Worm (Caenorhabditis elegans) whole organism, young adult: ENCODE measurements around the gene sma-10.
A peak's percentile ranks its signal among the peaks of the same experiment; 100 is the strongest.

Source experiments
- B0336.3 ChIP-seq: fragments of 200-800 bp; sonication (Bioruptor generic); IDR thresholded peaks from 2 replicates; pipeline ENCODE4 v1.3.6; 2022; ENCODE audit warnings: missing genetic modification characterization, missing compliant biosample characterization
- F10E7.11 ChIP-seq: sonication (generic microtip); optimal IDR thresholded peaks from 2 replicates; lab custom pipeline; 2017; ENCODE audit warnings: mild to moderate bottlenecking, missing genetic modification characterization, moderate library complexity, missing compliant biosample characterization
- F37B4.10 ChIP-seq: fragments of 200-800 bp; sonication (Bioruptor generic); IDR thresholded peaks from 2 replicates; pipeline ENCODE4 v1.3.6; 2022; ENCODE audit warnings: missing genetic modification characterization, missing compliant biosample characterization
- F39B2.1 ChIP-seq: fragments of 200-800 bp; sonication (Bioruptor generic); IDR thresholded peaks from 2 replicates; pipeline ENCODE4 v1.3.6; 2022; ENCODE audit warnings: missing genetic modification reagents, missing genetic modification characterization, missing compliant biosample characterization
- F49E8.2 ChIP-seq: sonication (generic microtip); optimal IDR thresholded peaks from 3 replicates; lab custom pipeline; 2017; ENCODE audit warnings: missing genetic modification characterization, mild to moderate bottlenecking, missing compliant biosample characterization, antibody characterized with exemption, moderate library complexity; ENCODE audit not compliant: insufficient read depth
- F57A8.1 ChIP-seq: fragments of 200-800 bp; sonication (Bioruptor generic); optimal IDR thresholded peaks from 2 replicates; lab custom pipeline; 2018; ENCODE audit warnings: mild to moderate bottlenecking, missing genetic modification characterization, moderate library complexity, missing compliant biosample characterization
- Y53G8AR.9 ChIP-seq: fragments of 200-800 bp; sonication (Bioruptor generic); conservative IDR thresholded peaks from 2 replicates; pipeline ENCODE4 v1.3.6; 2022; ENCODE audit warnings: missing genetic modification reagents, missing genetic modification characterization, missing compliant biosample characterization
- Y56A3A.18 ChIP-seq: fragments of 200-800 bp; sonication (Bioruptor generic); IDR thresholded peaks from 2 replicates; pipeline ENCODE4 v1.3.6; 2022; ENCODE audit warnings: missing genetic modification reagents, missing genetic modification characterization, missing compliant biosample characterization
- akir-1 ChIP-seq: fragments of 200-800 bp; sonication (Bioruptor generic); optimal IDR thresholded peaks from 2 replicates; lab custom pipeline; 2018; ENCODE audit warnings: mild to moderate bottlenecking, missing genetic modification characterization, moderate library complexity, missing compliant biosample characterization
- aptf-3 ChIP-seq: fragments of 200-800 bp; sonication (Bioruptor generic); IDR thresholded peaks from 2 replicates; pipeline ENCODE4 v1.3.6; 2022; ENCODE audit warnings: missing genetic modification characterization, missing compliant biosample characterization
- attf-5 ChIP-seq: fragments of 200-800 bp; sonication (Bioruptor generic); optimal IDR thresholded peaks from 2 replicates; lab custom pipeline; 2018; ENCODE audit warnings: mild to moderate bottlenecking, missing genetic modification characterization, missing compliant biosample characterization
- cebp-1 ChIP-seq, 2 experiments: fragments of 200-800 bp in 1 of 2; sonication (Bioruptor generic) in 1 of 2; sonication (generic microtip) in 1 of 2; IDR thresholded peaks in 1 of 2; optimal IDR thresholded peaks in 1 of 2; 2 replicates each; pipeline versions ENCODE4 v1.3.6 to Lab custom; 2017 to 2022; ENCODE audit warnings: missing compliant biosample characterization in 2 of 2, missing genetic modification characterization in 2 of 2, mild to moderate bottlenecking in 1 of 2, missing genetic modification reagents in 1 of 2, moderate library complexity in 1 of 2
- cebp-2 ChIP-seq: fragments of 200-800 bp; sonication (Bioruptor generic); IDR thresholded peaks from 2 replicates; pipeline ENCODE4 v1.3.6; 2022; ENCODE audit warnings: missing genetic modification characterization, missing compliant biosample characterization
- ceh-40 ChIP-seq: fragments of 200-800 bp; sonication (Bioruptor generic); IDR thresholded peaks from 2 replicates; pipeline ENCODE4 v1.3.6; 2022; ENCODE audit warnings: missing genetic modification characterization, missing compliant biosample characterization
- chd-7 ChIP-seq: sonication (generic microtip); optimal IDR thresholded peaks from 2 replicates; lab custom pipeline; 2016; ENCODE audit warnings: mild to moderate bottlenecking, missing genetic modification characterization, moderate library complexity, missing compliant biosample characterization
- ekl-4 ChIP-seq: fragments of 200-800 bp; sonication (Bioruptor generic); IDR thresholded peaks from 2 replicates; pipeline ENCODE4 v1.3.6; 2022; ENCODE audit warnings: missing genetic modification reagents, missing genetic modification characterization, missing compliant biosample characterization
- hlh-26 ChIP-seq: fragments of 200-800 bp; sonication (Bioruptor generic); conservative IDR thresholded peaks from 2 replicates; pipeline ENCODE4 v1.3.6; 2022; ENCODE audit warnings: missing genetic modification reagents, missing genetic modification characterization, missing compliant biosample characterization
- let-526 ChIP-seq: fragments of 200-800 bp; sonication (Bioruptor generic); IDR thresholded peaks from 2 replicates; pipeline ENCODE4 v1.3.6; 2022; ENCODE audit warnings: missing genetic modification reagents, missing genetic modification characterization, missing compliant biosample characterization
- let-607 ChIP-seq, 2 experiments: fragments of 200-800 bp in 1 of 2; sonication (Bioruptor generic) in 1 of 2; sonication (generic microtip) in 1 of 2; optimal IDR thresholded peaks; 2 replicates each; lab custom pipeline; 2016 to 2018; ENCODE audit warnings: mild to moderate bottlenecking in 2 of 2, missing compliant biosample characterization in 2 of 2, missing genetic modification characterization in 2 of 2, moderate library complexity in 2 of 2, missing genotype in 1 of 2
- lin-26 ChIP-seq: fragments of 200-800 bp; sonication (Bioruptor generic); IDR thresholded peaks from 2 replicates; pipeline ENCODE4 v1.3.6; 2022; ENCODE audit warnings: missing genetic modification reagents, missing genetic modification characterization, missing compliant biosample characterization
- lin-35 ChIP-seq, 3 experiments: fragments of 150-350 bp in 2 of 3; sonication (generic microtip) in 1 of 3; optimal IDR thresholded peaks; 2 replicates each; lab custom pipeline; 2014 to 2018; ENCODE audit warnings: missing biosample characterization in 3 of 3, missing genetic modification characterization in 3 of 3, missing genetic modification reagents in 3 of 3
- madf-3 ChIP-seq: fragments of 200-800 bp; sonication (Bioruptor generic); IDR thresholded peaks from 2 replicates; pipeline ENCODE4 v1.3.6; 2022; ENCODE audit warnings: missing genetic modification reagents, missing genetic modification characterization, missing compliant biosample characterization
- madf-8 ChIP-seq: fragments of 200-800 bp; sonication (Bioruptor generic); conservative IDR thresholded peaks from 2 replicates; pipeline ENCODE4 v1.3.6; 2022; ENCODE audit warnings: missing genetic modification reagents, missing genetic modification characterization, missing compliant biosample characterization
- mel-28 ChIP-seq: sonication (generic microtip); optimal IDR thresholded peaks from 2 replicates; lab custom pipeline; 2016; ENCODE audit warnings: borderline replicate concordance, mild to moderate bottlenecking, missing genetic modification characterization, missing compliant biosample characterization
- nfya-2 ChIP-seq: fragments of 200-800 bp; sonication (Bioruptor generic); IDR thresholded peaks from 2 replicates; pipeline ENCODE4 v1.3.6; 2022; ENCODE audit warnings: missing genetic modification reagents, missing genetic modification characterization, missing compliant biosample characterization
- nfyb-1 ChIP-seq: fragments of 200-800 bp; sonication (Bioruptor generic); IDR thresholded peaks from 2 replicates; pipeline ENCODE4 v1.3.6; 2022; ENCODE audit warnings: missing genetic modification reagents, missing genetic modification characterization, missing compliant biosample characterization
- nhr-120 ChIP-seq: fragments of 200-800 bp; sonication (Bioruptor generic); IDR thresholded peaks from 2 replicates; pipeline ENCODE4 v1.3.6; 2022; ENCODE audit warnings: missing genetic modification characterization, missing compliant biosample characterization
- pbrm-1 ChIP-seq: fragments of 200-800 bp; sonication (Bioruptor generic); IDR thresholded peaks from 2 replicates; pipeline ENCODE4 v1.3.6; 2022; ENCODE audit warnings: missing genetic modification reagents, missing genetic modification characterization, missing compliant biosample characterization
- pha-4 ChIP-seq: fragments of 150-350 bp; sonication (generic microtip); optimal IDR thresholded peaks from 2 replicates; lab custom pipeline; 2014; ENCODE audit warnings: missing biosample characterization, missing genetic modification reagents, missing genetic modification characterization
- rpc-1 ChIP-seq, 2 experiments: fragments of 150-350 bp in 1 of 2; sonication (generic microtip) in 1 of 2; optimal IDR thresholded peaks; 2 replicates each; lab custom pipeline; 2014 to 2018; ENCODE audit warnings: missing biosample characterization in 1 of 2, missing genetic modification characterization in 1 of 2, missing genetic modification reagents in 1 of 2, missing genotype in 1 of 2
- snpc-4 ChIP-seq, 5 experiments: fragments of 150-350 bp in 1 of 5; sonication (generic microtip) in 4 of 5; optimal IDR thresholded peaks; 2 replicates each; lab custom pipeline; 2014 to 2018; ENCODE audit warnings: missing genetic modification characterization in 5 of 5, missing biosample characterization in 3 of 5, antibody characterized with exemption in 2 of 5, mild to moderate bottlenecking in 2 of 5, missing compliant biosample characterization in 2 of 5, missing genotype in 2 of 5, moderate library complexity in 2 of 5, missing genetic modification reagents in 1 of 5
- sptf-2 ChIP-seq: fragments of 200-800 bp; sonication (Bioruptor generic); optimal IDR thresholded peaks from 2 replicates; lab custom pipeline; 2018; ENCODE audit warnings: mild to moderate bottlenecking, missing genetic modification characterization, missing compliant biosample characterization
- unc-62 ChIP-seq: fragments of 150-350 bp; optimal IDR thresholded peaks from 2 replicates; lab custom pipeline; 2014; ENCODE audit warnings: missing biosample characterization, missing genetic modification reagents, missing genetic modification characterization
- xnd-1 ChIP-seq: sonication (generic microtip); optimal IDR thresholded peaks from 2 replicates; lab custom pipeline; 2016; ENCODE audit warnings: missing genotype, missing genetic modification reagents, missing genetic modification characterization, missing compliant biosample characterization

The sma-10 gene

DNA sequence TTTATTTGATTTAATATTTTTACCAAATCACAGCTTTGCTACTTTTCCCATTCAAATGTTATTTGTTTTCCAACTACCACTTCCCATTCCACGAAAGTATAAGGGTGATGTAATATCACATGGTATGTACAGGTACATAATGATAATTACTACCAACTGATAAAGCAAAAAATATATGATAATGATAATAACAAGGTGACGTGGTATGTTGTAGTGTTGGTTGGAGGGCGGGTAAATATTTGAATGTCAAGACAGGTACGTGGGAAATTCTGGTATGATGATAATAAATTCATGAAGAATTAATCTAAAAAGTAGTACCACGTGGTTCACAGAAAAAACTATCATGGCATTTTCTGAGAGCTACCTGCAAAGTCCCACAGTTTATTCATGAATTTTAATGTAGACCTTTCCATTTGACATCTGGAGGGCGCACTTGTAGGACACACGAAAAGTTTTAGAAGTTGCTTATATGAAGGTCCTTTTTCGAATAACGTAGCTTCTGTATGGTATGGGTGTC, 17.7 kb downstream of the sma-10 start (continued):
- TF ChIP-seq pha-4 (tag; lab: Kevin White, UChicago) (peak; percentile 18), pbrm-1 (GFP tag; lab: Robert Waterston, UW) (peak; percentile 53; the same call in 1 of the 2 replicates), F57A8.1 (GFP tag; lab: Kevin White, UChicago) (no peak), snpc-4 (GFP tag; optimal IDR thresholded peaks at IDR 0.05; lab: Kevin White, UChicago) (no peak), snpc-4 (tag; optimal IDR thresholded peaks at IDR 0.05; lab: Kevin White, UChicago) (no peak)

DNA sequence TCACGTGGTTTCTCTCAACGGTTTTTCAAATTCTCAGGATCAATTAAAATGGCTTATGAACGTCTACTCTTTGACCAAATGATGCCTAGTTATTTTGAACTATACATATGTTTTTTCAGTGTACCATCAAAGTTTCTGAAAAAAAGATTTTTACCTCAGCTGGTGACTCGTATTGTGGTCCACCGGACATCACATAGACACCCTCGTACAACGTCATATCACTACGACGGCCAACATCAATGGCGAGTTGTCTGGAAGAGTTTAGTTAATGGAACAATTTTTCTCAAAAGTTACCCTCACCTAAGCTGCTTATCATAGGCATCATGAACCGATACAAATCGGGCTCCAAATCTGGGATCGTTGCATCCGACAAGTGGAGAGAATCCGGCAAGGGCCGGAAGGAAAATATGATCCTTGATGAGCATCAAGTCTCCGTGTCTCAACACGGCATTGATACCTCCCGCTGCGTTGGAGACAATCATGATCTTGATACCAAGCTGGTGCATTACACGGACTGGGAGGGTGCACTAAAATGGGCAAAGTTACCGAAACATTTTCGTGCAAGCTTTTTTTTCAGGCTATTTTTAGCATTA, 19.0 kb downstream of the sma-10 start:
- TF ChIP-seq F37B4.10 (no peak), Y53G8AR.9 (GFP tag; lab: Robert Waterston, UW) (0 out of 2 replicates have a peak, but pooled peaks have one; percentile 65)
- TF ChIP-seq, all 124 proteins: peak for 1

DNA sequence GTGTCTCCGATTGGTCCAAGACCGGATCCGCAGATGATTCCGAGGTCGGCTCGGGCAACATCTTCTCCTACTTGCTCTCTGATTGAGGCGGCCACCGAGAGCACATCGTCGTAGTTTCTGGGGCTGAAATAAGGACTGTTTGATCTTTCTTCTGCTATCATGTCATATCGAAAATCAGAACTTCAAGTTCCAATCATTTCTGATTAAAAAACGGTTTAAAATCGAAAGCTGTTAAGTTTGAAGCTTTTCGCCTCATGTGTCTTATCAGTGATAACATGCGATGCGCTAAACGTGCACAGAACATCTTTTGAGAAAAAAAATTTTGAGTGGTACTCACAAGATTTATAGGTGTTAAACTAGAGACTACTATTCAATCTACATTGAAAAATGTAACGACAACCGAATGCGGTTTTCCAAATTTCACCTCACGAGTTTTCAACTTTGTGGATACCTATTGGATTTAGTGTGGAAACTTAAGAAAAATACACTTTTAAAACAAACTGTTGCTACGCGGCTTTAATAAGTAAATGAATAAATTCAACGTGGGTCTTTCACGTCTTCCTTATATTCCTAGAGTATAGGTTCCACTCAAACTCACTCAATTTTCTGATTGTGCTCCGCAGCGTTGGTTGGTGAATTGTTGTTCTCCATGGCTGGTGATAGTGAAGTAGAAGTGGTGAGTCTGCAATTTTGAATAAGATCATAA, 19.9 kb downstream of the sma-10 start:
- 0 out of 2 replicates have a peak, but pooled peaks have one; percentile 5 for TF ChIP-seq cebp-2 (GFP tag; lab: Robert Waterston, UW)
- TF ChIP-seq pha-4 (tag; lab: Kevin White, UChicago) = no peak
- TF ChIP-seq let-526 (GFP tag; lab: Robert Waterston, UW) = 0 out of 2 replicates have a peak, but pooled peaks have one; percentile 36

DNA sequence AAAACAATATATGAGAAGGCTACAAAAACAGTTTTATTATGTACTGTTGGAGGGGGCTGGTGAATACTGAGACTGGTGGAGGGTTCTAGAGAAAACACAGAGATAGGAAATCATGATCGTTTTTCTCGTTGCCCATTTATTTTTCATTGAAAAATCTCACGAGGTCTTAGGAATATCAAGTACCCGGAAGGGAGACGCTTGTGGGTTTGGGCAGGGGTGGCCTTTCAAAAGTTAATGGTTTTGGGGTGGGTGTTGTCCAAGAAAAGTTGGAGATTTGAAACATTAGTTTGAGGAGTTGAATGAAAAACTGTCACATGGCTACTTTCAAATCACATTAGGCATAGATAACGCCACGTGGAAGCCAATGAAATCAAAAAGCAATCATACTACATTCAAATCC, 20.5 kb downstream of the sma-10 start:
- no peak for TF ChIP-seq xnd-1 (tag; lab: Kevin White, UChicago)
- peak; percentile 9 for TF ChIP-seq attf-5 (GFP tag; lab: Kevin White, UChicago)
- no peak for TF ChIP-seq F39B2.1 (GFP tag; lab: Robert Waterston, UW)
- TF ChIP-seq nhr-120 (GFP tag; lab: Robert Waterston, UW) = 0 out of 2 replicates have a peak, but pooled peaks have one; percentile 17
- no peak for TF ChIP-seq cebp-1 (GFP tag; IDR thresholded peaks at IDR 0.05; lab: Robert Waterston, UW)
- TF ChIP-seq cebp-1 (tag; optimal IDR thresholded peaks at IDR 0.05; lab: Kevin White, UChicago) = peak; percentile 10
- 0 out of 2 replicates have a peak, but pooled peaks have one; percentile 37 for TF ChIP-seq lin-26
- 0 out of 2 replicates have a peak, but pooled peaks have one; percentile 25 for TF ChIP-seq nfyb-1
- TF ChIP-seq madf-3 (GFP tag; lab: Robert Waterston, UW) = 0 out of 2 replicates have a peak, but pooled peaks have one; percentile 21

DNA sequence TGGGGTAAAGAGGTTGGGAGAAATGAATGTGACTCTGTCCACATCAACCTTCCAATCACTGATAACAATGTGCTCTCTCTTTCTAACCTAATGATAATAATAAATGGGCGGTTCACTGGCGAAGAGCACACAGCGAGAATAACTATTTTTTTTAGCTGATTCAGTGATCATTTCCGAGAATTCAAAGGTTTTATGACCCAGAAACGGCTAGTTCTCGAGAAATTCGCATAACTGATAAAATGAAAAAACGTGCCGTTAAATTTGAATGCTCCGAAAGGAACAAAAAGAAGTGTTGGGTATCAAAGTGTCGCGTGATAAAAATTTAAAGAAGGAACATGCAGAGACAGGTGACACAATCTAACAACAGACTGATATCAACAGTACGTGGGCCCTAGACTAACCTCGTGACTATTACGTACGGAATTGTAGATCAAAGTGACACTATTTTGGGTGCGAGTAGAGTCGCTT, 21.5 kb downstream of the sma-10 start:
- no peak for TF ChIP-seq unc-62
- no peak for TF ChIP-seq ceh-40 (GFP tag; lab: Robert Waterston, UW)
- TF ChIP-seq rpc-1 (optimal IDR thresholded peaks at IDR 0.05; lab: Kevin White, UChicago) = no peak
- TF ChIP-seq rpc-1 (tag; optimal IDR thresholded peaks at IDR 0.05; lab: Kevin White, UChicago) = no peak
- no peak for TF ChIP-seq aptf-3 (GFP tag; lab: Robert Waterston, UW)
- no peak for TF ChIP-seq B0336.3 (GFP tag; lab: Robert Waterston, UW)
- TF ChIP-seq lin-35 (GFP tag; optimal IDR thresholded peaks at IDR 0.05; lab: Kevin White, UChicago) = no peak
- 0 out of 2 replicates have a peak, but pooled peaks have one; percentile 62 for TF ChIP-seq nhr-120 (GFP tag; lab: Robert Waterston, UW)
- TF ChIP-seq F10E7.11 (tag; lab: Kevin White, UChicago) = no peak
- no peak for TF ChIP-seq mel-28
- no peak for TF ChIP-seq hlh-26 (GFP tag; lab: Robert Waterston, UW)
- no peak for TF ChIP-seq madf-3 (GFP tag; lab: Robert Waterston, UW)
- no peak for TF ChIP-seq F49E8.2 (tag; lab: Kevin White, UChicago)
- TF ChIP-seq nfyb-1 = 0 out of 2 replicates have a peak, but pooled peaks have one; percentile 59
- TF ChIP-seq sptf-2 (GFP tag; lab: Kevin White, UChicago) = no peak
- TF ChIP-seq let-607 (tag; optimal IDR thresholded peaks at IDR 0.05; lab: Kevin White, UChicago) = peak; percentile 43 to 45
- TF ChIP-seq madf-8 (GFP tag; lab: Robert Waterston, UW) = no peak
- TF ChIP-seq akir-1 = no peak
- TF ChIP-seq nfya-2 (GFP tag; lab: Robert Waterston, UW) = no peak
- TF ChIP-seq chd-7 (tag; lab: Kevin White, UChicago) = peak; percentile 43
- no peak for TF ChIP-seq xnd-1 (tag; lab: Kevin White, UChicago)
- no peak for TF ChIP-seq F39B2.1 (GFP tag; lab: Robert Waterston, UW)
- no peak for TF ChIP-seq Y56A3A.18 (GFP tag; lab: Robert Waterston, UW)
- no peak; the same call in 1 of the 2 replicates for TF ChIP-seq Y53G8AR.9 (GFP tag; lab: Robert Waterston, UW)
- TF ChIP-seq ekl-4 (GFP tag; lab: Robert Waterston, UW) = 0 out of 2 replicates have a peak, but pooled peaks have one; percentile 33
